Worm (Caenorhabditis elegans): Measurements from ENCODE around the gene cyh-1.

- TF ChIP-seq dao-5 (tag; optimal IDR thresholded peaks at IDR 0.05) (no peak), him-1 (tag; optimal IDR thresholded peaks at IDR 0.05) (no peak), W03F9.2 (tag; optimal IDR thresholded peaks at IDR 0.05) (no peak)
These were observed 16.4 kb downstream of the cyh-1 start, which contains the start of gene W09G10.9 for ce11 chrII:3520988-3521850.
